Worm (Caenorhabditis elegans) whole organism, midembryonic: ENCODE data around the gene C05C9.1.

Experiments
- T22C8.4 ChIP-seq: fragments of 200-800 bp; sonication (Bioruptor generic); IDR thresholded peaks from 2 replicates; pipeline ENCODE4 v1.3.6; 2022; ENCODE audit warnings: missing genetic modification characterization, missing compliant biosample characterization
- cog-1 ChIP-seq: sonication (generic microtip); optimal IDR thresholded peaks from 2 replicates; lab custom pipeline; 2016; ENCODE audit warnings: missing genetic modification characterization, missing compliant biosample characterization
- flt-1 ChIP-seq: fragments of 200-800 bp; sonication (Bioruptor generic); IDR thresholded peaks from 2 replicates; pipeline ENCODE4 v1.3.6; 2022; ENCODE audit warnings: missing genetic modification characterization, missing compliant biosample characterization
- med-1 ChIP-seq: sonication (generic microtip); optimal IDR thresholded peaks from 2 replicates; lab custom pipeline; 2017; ENCODE audit warnings: missing genetic modification characterization, mild to moderate bottlenecking, missing compliant biosample characterization, antibody characterized with exemption, missing genetic modification reagents; ENCODE audit not compliant: insufficient read depth
- ref-1 ChIP-seq: fragments of 200-800 bp; sonication (Bioruptor generic); conservative IDR thresholded peaks from 2 replicates; pipeline ENCODE4 v1.3.6; 2022; ENCODE audit warnings: missing genetic modification reagents, missing genetic modification characterization, missing compliant biosample characterization
- tab-1 ChIP-seq: fragments of 200-800 bp; sonication (Bioruptor generic); IDR thresholded peaks from 2 replicates; pipeline ENCODE4 v1.3.6; 2022; ENCODE audit warnings: missing genetic modification characterization, missing compliant biosample characterization
- ztf-29 ChIP-seq: fragments of 200-800 bp; sonication (Bioruptor generic); IDR thresholded peaks from 2 replicates; pipeline ENCODE4 v1.3.6; 2022; ENCODE audit warnings: missing genetic modification reagents, missing genetic modification characterization, missing compliant biosample characterization

- TF ChIP-seq T22C8.4 (GFP tag; lab: Robert Waterston, UW) (no peak), flt-1 (GFP tag; lab: Robert Waterston, UW) (no peak), med-1 (no peak), tab-1 (GFP tag; lab: Robert Waterston, UW) (no peak), cog-1 (tag; lab: Kevin White, UChicago) (no peak), ztf-29 (GFP tag; lab: Robert Waterston, UW) (no peak), ref-1 (GFP tag; lab: Robert Waterston, UW) (no peak)
Measured at ce11 chrX:11201165-11201564, 40.5 kb downstream of the C05C9.1 start, which contains the start of gene col-179.
